Worm (Caenorhabditis elegans) whole organism, L2 larva: ENCODE measurements around the gene srh-252.

ENCODE experiments used
- ceh-82 ChIP-seq: fragments of 150-350 bp; optimal IDR thresholded peaks from 2 replicates; lab custom pipeline; 2014; ENCODE audit warnings: missing biosample characterization, missing genetic modification characterization
- elt-3 ChIP-seq: sonication (generic microtip); optimal IDR thresholded peaks from 2 replicates; lab custom pipeline; 2017; ENCODE audit warnings: missing biosample characterization, missing genetic modification characterization
- fos-1 ChIP-seq: fragments of 150-350 bp; optimal IDR thresholded peaks from 2 replicates; lab custom pipeline; 2014; ENCODE audit warnings: missing biosample characterization, missing genetic modification characterization
- lin-13 ChIP-seq: fragments of 150-350 bp; optimal IDR thresholded peaks from 2 replicates; lab custom pipeline; 2014; ENCODE audit warnings: missing biosample characterization, missing genetic modification reagents, missing genetic modification characterization
- unc-39 ChIP-seq: fragments of 150-350 bp; optimal IDR thresholded peaks from 2 replicates; lab custom pipeline; 2014; ENCODE audit warnings: missing biosample characterization, missing genetic modification characterization
- unc-55 ChIP-seq: fragments of 150-350 bp; sonication (generic microtip); optimal IDR thresholded peaks from 3 replicates; lab custom pipeline; 2014; ENCODE audit warnings: missing biosample characterization, missing genetic modification reagents, missing genetic modification characterization
- ztf-4 ChIP-seq: fragments of 150-350 bp; optimal IDR thresholded peaks from 2 replicates; lab custom pipeline; 2014; ENCODE audit warnings: missing biosample characterization, missing genetic modification characterization

DNA sequence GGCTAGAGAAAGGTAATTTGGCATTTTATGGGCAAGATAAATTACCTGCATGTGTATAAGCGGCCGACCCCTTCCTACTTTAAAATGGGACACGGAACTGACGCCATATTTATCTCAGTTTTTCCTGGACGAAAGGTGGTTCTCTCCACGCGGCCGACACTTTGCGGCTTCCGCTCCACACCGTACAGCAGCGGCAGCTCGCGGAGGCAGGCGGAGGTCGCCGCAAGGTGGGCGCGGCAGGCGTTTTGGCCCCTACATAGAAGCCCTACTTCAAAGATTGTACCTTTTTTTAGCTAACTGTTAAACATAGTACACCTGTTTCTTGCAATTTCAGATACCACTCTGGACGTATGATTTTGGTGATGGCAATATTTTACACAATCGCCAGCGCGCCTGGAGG, 16.7 kb downstream of the srh-252 start:
- TF ChIP-seq lin-13 (GFP tag; lab: Kevin White, UChicago): no peak
- no peak for TF ChIP-seq unc-55
- TF ChIP-seq fos-1 (tag; lab: Kevin White, UChicago): no peak
- no peak for TF ChIP-seq ceh-82 (tag; lab: Kevin White, UChicago)
- no peak for TF ChIP-seq ztf-4 (tag; lab: Kevin White, UChicago)
- no peak for TF ChIP-seq elt-3 (tag; lab: Kevin White, UChicago)
- TF ChIP-seq unc-39 (tag; lab: Kevin White, UChicago): no peak
